Fruit fly (Drosophila melanogaster): ENCODE data around the gene CG14147.

DNA sequence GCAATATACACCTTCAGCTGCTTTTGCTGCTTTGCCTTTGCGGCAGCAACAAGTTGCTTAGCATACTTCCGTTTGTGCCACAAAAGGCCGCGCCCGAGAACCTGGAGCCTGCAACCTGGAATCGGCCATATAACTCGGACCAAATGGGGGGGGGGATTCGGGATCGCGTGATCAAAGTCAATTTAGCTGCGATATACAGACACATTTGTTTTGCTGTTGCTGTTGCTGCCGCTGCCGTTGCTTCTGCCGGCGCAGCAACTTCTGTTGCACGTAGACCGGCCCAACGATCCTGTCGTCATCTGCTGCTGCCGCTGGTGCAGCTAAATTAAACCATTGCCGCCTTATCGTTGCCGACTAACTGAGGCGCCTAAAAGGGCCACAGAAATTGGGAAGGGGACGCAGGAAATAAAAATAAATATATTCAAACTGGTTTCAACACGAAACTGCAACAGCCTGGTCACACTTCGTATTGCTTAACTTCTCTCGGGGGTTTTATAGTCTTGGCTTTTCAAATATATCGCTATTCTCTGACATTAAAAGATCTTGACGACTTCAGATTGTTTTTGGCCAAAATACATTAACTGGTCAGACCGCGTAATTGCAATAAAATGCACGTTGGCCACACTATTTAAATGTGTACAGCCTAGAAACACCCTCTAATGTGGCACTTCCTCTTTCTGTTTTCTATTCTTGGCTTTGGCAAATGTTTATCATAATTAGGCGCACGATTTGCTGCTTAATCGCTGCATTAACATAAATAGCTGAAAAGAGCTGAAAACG is 19.0 kb downstream of the CG14147 start:
- no peak for TF ChIP-seq OdsH (GFP tag; optimal IDR thresholded peaks at IDR 0.05)
- TF ChIP-seq svp (GFP tag), result peak; percentile 36
- TF ChIP-seq CG11902 (GFP tag; optimal IDR thresholded peaks at IDR 0.05), result no peak
- TF ChIP-seq cyc (GFP tag; optimal IDR thresholded peaks at IDR 0.05), result no peak
- no peak for TF ChIP-seq Hr38 (GFP tag; optimal IDR thresholded peaks at IDR 0.05)

Data from whole organism, prepupa.